Worm (Caenorhabditis elegans): Measurements from ENCODE around the gene lec-2.
A peak's percentile ranks its signal among the peaks of the same experiment; 100 is the strongest.
"Not testable (repeated sequence)": the region's sequence is repeated elsewhere in the genome, so short reads cannot be mapped to it uniquely, and the experiment has no call there.

Gene lec-2

DNA sequence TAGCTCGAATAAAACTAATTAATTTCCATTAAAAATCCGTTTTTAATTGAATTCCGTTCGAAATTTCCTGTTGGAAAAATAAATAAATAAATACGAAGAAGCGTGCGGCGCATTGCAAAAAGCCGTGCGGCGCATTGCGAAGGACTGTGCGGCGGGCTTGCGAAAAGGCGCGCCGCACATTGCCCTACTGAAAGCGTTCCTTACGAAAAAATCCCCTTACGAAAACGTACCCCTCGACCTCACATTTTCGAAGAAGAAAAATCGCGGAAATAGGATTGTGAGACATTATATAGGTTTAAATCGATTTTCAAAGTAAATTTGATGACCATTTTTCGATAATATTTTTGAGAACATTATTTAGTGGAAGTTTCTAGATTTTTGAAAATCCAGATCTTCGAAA, 18.8 kb upstream of the lec-2 start:
- TF ChIP-seq lsy-2 (tag; optimal IDR thresholded peaks at IDR 0.05) = peak in 1 of 2 experiments; percentile 27

- TF ChIP-seq zag-1 (tag; optimal IDR thresholded peaks at IDR 0.05) = peak; percentile 43
- TF ChIP-seq mab-5 (tag; optimal IDR thresholded peaks at IDR 0.05) = peak; percentile 48
- peak; percentile 63 to 85 for TF ChIP-seq lsy-2 (tag; optimal IDR thresholded peaks at IDR 0.05)
- TF ChIP-seq nhr-25 (tag; optimal IDR thresholded peaks at IDR 0.05) = peak; percentile 85
- TF ChIP-seq sma-3 (GFP tag; optimal IDR thresholded peaks at IDR 0.05) = peak; percentile 91
- peak; percentile 89 for TF ChIP-seq sma-9 (GFP tag; optimal IDR thresholded peaks at IDR 0.05)
- not testable (repeated sequence) for TF ChIP-seq sma-9 (tag; optimal IDR thresholded peaks at IDR 0.05)
- peak; percentile 85 for TF ChIP-seq unc-55 (GFP tag; optimal IDR thresholded peaks at IDR 0.05)
- TF ChIP-seq fos-1 (tag; optimal IDR thresholded peaks at IDR 0.05) = peak; percentile 42
- peak; percentile 90 for TF ChIP-seq F13H6.1 (tag; optimal IDR thresholded peaks at IDR 0.05)
- peak; percentile 71 for TF ChIP-seq nhr-21 (tag; optimal IDR thresholded peaks at IDR 0.05)
- peak; percentile 9 for TF ChIP-seq sem-4 (tag; optimal IDR thresholded peaks at IDR 0.05)
- peak; percentile 80 for TF ChIP-seq nhr-129 (tag; optimal IDR thresholded peaks at IDR 0.05)
- peak; percentile 75 for TF ChIP-seq gmeb-1 (tag; optimal IDR thresholded peaks at IDR 0.05)
- peak; percentile 46 for TF ChIP-seq ztf-4 (tag; optimal IDR thresholded peaks at IDR 0.05)
- TF ChIP-seq mdl-1 (tag; optimal IDR thresholded peaks at IDR 0.05) = peak in 1 of 2 experiments; percentile 25
- peak; percentile 74 for TF ChIP-seq C34F6.9 (tag; optimal IDR thresholded peaks at IDR 0.05)
- peak; percentile 75 for TF ChIP-seq lin-13 (GFP tag; optimal IDR thresholded peaks at IDR 0.05)
- TF ChIP-seq crh-2 (tag; optimal IDR thresholded peaks at IDR 0.05) = peak; percentile 64
- peak; percentile 78 for TF ChIP-seq nhr-6 (tag; optimal IDR thresholded peaks at IDR 0.05)
- peak; percentile 79 for TF ChIP-seq egl-27 (tag; optimal IDR thresholded peaks at IDR 0.05)
These were observed 17.3 kb upstream of the lec-2 start, which contains the start of gene mtcu-2 for ce11 chrII:10033163-10033871. mtcu-2 (minus strand) TSS chrII:10033213.

ce11 chrII:10029890-10030289, 13.9 kb upstream of the lec-2 start, which contains the start of gene ttc-36:
ttc-36 (plus strand) TSS chrII:10030190.
- TF ChIP-seq egl-27 (tag; optimal IDR thresholded peaks at IDR 0.05) (no peak), lin-11 (tag; optimal IDR thresholded peaks at IDR 0.05) (no peak), unc-55 (GFP tag; optimal IDR thresholded peaks at IDR 0.05) (no peak), elt-1 (tag; optimal IDR thresholded peaks at IDR 0.05) (no peak), skn-1 (tag; optimal IDR thresholded peaks at IDR 0.05) (no peak)

DNA sequence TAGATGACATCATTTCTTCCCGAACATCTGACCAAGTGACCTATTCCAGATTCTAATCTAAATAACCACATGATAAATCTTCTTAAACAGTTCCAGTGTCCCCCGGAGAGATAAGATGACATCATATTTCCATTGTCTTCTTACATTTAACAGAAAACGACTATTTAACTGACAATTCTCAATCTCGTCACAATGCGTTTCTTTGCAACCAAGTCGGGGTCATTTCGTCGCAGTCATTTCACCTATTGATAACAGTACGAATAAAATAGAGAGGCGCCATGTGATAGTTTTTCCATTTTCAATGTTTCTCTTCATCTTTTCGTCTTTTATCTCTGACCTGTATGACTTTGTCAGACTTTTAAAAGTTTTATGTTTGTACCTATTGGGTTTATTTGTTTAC, 13.1 kb upstream of the lec-2 start:
- TF ChIP-seq nhr-21 (tag; optimal IDR thresholded peaks at IDR 0.05) (peak; percentile 54), sma-9 (GFP tag; optimal IDR thresholded peaks at IDR 0.05) (peak; percentile 76), sma-9 (tag; optimal IDR thresholded peaks at IDR 0.05) (no peak), fos-1 (tag; optimal IDR thresholded peaks at IDR 0.05) (peak; percentile 56), sem-4 (tag; optimal IDR thresholded peaks at IDR 0.05) (no peak), crh-2 (tag; optimal IDR thresholded peaks at IDR 0.05) (peak; percentile 52), nhr-129 (tag; optimal IDR thresholded peaks at IDR 0.05) (peak; percentile 36), C34F6.9 (tag; optimal IDR thresholded peaks at IDR 0.05) (no peak), blmp-1 (tag; optimal IDR thresholded peaks at IDR 0.05; ENCODE audit: insufficient read depth) (peak; percentile 42), lsy-2 (tag; optimal IDR thresholded peaks at IDR 0.05) (peak in 1 of 2 experiments; percentile 60), F13H6.1 (tag; optimal IDR thresholded peaks at IDR 0.05) (peak; percentile 29), sma-3 (GFP tag; optimal IDR thresholded peaks at IDR 0.05) (peak; percentile 67), ama-1 (optimal IDR thresholded peaks at IDR 0.05) (no peak), unc-62 (GFP tag; optimal IDR thresholded peaks at IDR 0.05) (no peak), gmeb-1 (tag; optimal IDR thresholded peaks at IDR 0.05) (peak; percentile 37), nhr-25 (tag; optimal IDR thresholded peaks at IDR 0.05) (peak; percentile 54)

DNA sequence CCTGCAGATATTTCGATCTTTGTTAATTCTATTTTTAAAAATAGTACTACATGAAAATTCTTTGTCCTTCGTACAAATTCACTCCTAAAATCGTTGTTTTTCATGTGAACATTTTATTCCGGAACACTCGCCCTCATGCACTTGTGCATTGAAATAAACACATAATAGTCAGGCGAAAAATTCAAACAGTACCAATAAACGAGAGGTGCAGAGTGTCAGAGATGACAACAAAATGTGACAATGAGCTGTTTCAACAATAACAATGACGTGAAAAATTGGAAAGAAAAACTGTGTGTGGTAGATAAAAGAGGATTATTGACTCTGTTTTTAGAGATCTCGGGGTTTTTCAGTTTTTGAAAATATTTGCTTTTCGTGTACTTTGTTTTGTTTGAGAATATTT, 12.2 kb upstream of the lec-2 start, which contains the start of gene F52H3.6:
TSS of gene F52H3.6 (minus strand) at position 228 of the 400 bp plus-strand sequence.
- TF ChIP-seq sma-9 (GFP tag; optimal IDR thresholded peaks at IDR 0.05) = no peak
- TF ChIP-seq sma-9 (tag; optimal IDR thresholded peaks at IDR 0.05) = no peak
- no peak for TF ChIP-seq nhr-11 (tag; optimal IDR thresholded peaks at IDR 0.05)
- no peak for TF ChIP-seq nhr-10 (tag; optimal IDR thresholded peaks at IDR 0.05)
- peak; percentile 14 for TF ChIP-seq fos-1 (tag; optimal IDR thresholded peaks at IDR 0.05)
- TF ChIP-seq egl-27 (tag; optimal IDR thresholded peaks at IDR 0.05) = no peak
- peak; percentile 3 for TF ChIP-seq nhr-129 (tag; optimal IDR thresholded peaks at IDR 0.05)

- TF ChIP-seq C34F6.9 (tag; optimal IDR thresholded peaks at IDR 0.05) (no peak), lin-39 (tag; optimal IDR thresholded peaks at IDR 0.05) (no peak), lsy-2 (tag; optimal IDR thresholded peaks at IDR 0.05) (no peak), sma-3 (GFP tag; optimal IDR thresholded peaks at IDR 0.05) (no peak), elt-1 (tag; optimal IDR thresholded peaks at IDR 0.05) (no peak), peb-1 (tag; optimal IDR thresholded peaks at IDR 0.05) (no peak), ztf-1 (GFP tag; conservative IDR thresholded peaks at IDR 0.05) (no peak), nhr-129 (tag; optimal IDR thresholded peaks at IDR 0.05) (peak; percentile 58), nhr-6 (tag; optimal IDR thresholded peaks at IDR 0.05) (no peak)
These were observed 9.1 kb upstream of the lec-2 start for ce11 chrII:10025059-10025458.

Data from whole organism, L2 larva.